Worm (Caenorhabditis elegans) whole organism, young adult: ENCODE results near the gene C49C3.15.

ENCODE experiments used
- D2030.7 ChIP-seq: fragments of 200-800 bp; sonication (Bioruptor generic); IDR thresholded peaks from 2 replicates; pipeline ENCODE4 v1.3.6; 2022; ENCODE audit warnings: missing genetic modification reagents, missing genetic modification characterization, missing compliant biosample characterization
- F23B12.7 ChIP-seq: sonication (generic microtip); optimal IDR thresholded peaks from 2 replicates; lab custom pipeline; 2017; ENCODE audit warnings: missing genetic modification characterization, mild to moderate bottlenecking, missing compliant biosample characterization, antibody characterized with exemption, moderate library complexity; ENCODE audit not compliant: insufficient read depth
- Y67H2A.10 ChIP-seq: fragments of 200-800 bp; sonication (Bioruptor generic); conservative IDR thresholded peaks from 2 replicates; pipeline ENCODE4 v1.3.6; 2022; ENCODE audit warnings: missing genetic modification reagents, missing genetic modification characterization, missing compliant biosample characterization
- akir-1 ChIP-seq: fragments of 200-800 bp; sonication (Bioruptor generic); optimal IDR thresholded peaks from 2 replicates; lab custom pipeline; 2018; ENCODE audit warnings: mild to moderate bottlenecking, missing genetic modification characterization, moderate library complexity, missing compliant biosample characterization
- dox-1 ChIP-seq: fragments of 200-800 bp; sonication (Bioruptor generic); IDR thresholded peaks from 2 replicates; pipeline ENCODE4 v1.3.6; 2022; ENCODE audit warnings: missing genetic modification reagents, missing genetic modification characterization, missing compliant biosample characterization
- efl-1 ChIP-seq: fragments of 150-350 bp; optimal IDR thresholded peaks from 2 replicates; lab custom pipeline; 2014; ENCODE audit warnings: missing biosample characterization, missing genetic modification reagents, missing genetic modification characterization
- fkh-3 ChIP-seq: sonication (generic microtip); optimal IDR thresholded peaks from 2 replicates; lab custom pipeline; 2016; ENCODE audit warnings: mild to moderate bottlenecking, missing genetic modification characterization, missing compliant biosample characterization
- hmg-1.2 ChIP-seq: fragments of 200-800 bp; sonication (Bioruptor generic); IDR thresholded peaks from 2 replicates; pipeline ENCODE4 v1.3.6; 2022; ENCODE audit warnings: missing genetic modification reagents, missing genetic modification characterization, missing compliant biosample characterization
- let-607 ChIP-seq, 2 experiments: fragments of 200-800 bp in 1 of 2; sonication (Bioruptor generic) in 1 of 2; sonication (generic microtip) in 1 of 2; optimal IDR thresholded peaks; 2 replicates each; lab custom pipeline; 2016 to 2018; ENCODE audit warnings: mild to moderate bottlenecking in 2 of 2, missing compliant biosample characterization in 2 of 2, missing genetic modification characterization in 2 of 2, moderate library complexity in 2 of 2, missing genotype in 1 of 2
- lsl-1 ChIP-seq: fragments of 200-800 bp; sonication (Bioruptor generic); optimal IDR thresholded peaks from 2 replicates; lab custom pipeline; 2018; ENCODE audit warnings: mild to moderate bottlenecking, missing genetic modification characterization, moderate library complexity, missing compliant biosample characterization
- madf-3 ChIP-seq: fragments of 200-800 bp; sonication (Bioruptor generic); IDR thresholded peaks from 2 replicates; pipeline ENCODE4 v1.3.6; 2022; ENCODE audit warnings: missing genetic modification reagents, missing genetic modification characterization, missing compliant biosample characterization
- madf-6 ChIP-seq: fragments of 200-800 bp; sonication (Bioruptor generic); IDR thresholded peaks from 2 replicates; pipeline ENCODE4 v1.3.6; 2022; ENCODE audit warnings: missing genetic modification reagents, missing genetic modification characterization, missing compliant biosample characterization
- madf-8 ChIP-seq: fragments of 200-800 bp; sonication (Bioruptor generic); conservative IDR thresholded peaks from 2 replicates; pipeline ENCODE4 v1.3.6; 2022; ENCODE audit warnings: missing genetic modification reagents, missing genetic modification characterization, missing compliant biosample characterization
- nhr-179 ChIP-seq: sonication (generic microtip); optimal IDR thresholded peaks from 2 replicates; lab custom pipeline; 2016; ENCODE audit warnings: mild to moderate bottlenecking, missing genetic modification characterization, missing compliant biosample characterization
- ztf-25 ChIP-seq: fragments of 200-800 bp; sonication (Bioruptor generic); IDR thresholded peaks from 2 replicates; pipeline ENCODE4 v1.3.6; 2022; ENCODE audit warnings: missing genetic modification reagents, missing genetic modification characterization, missing compliant biosample characterization
- ztf-28 ChIP-seq: fragments of 200-800 bp; sonication (Bioruptor generic); IDR thresholded peaks from 2 replicates; pipeline ENCODE4 v1.3.6; 2022; ENCODE audit warnings: missing genetic modification reagents, missing genetic modification characterization, missing compliant biosample characterization

Gene C49C3.15

ce11 chrIV:17382029-17382428 is 48.0 kb downstream of the C49C3.15 start, which contains the start of gene C30H6.8 (continued):
- TF ChIP-seq madf-3, result no peak
- TF ChIP-seq hmg-1.2 (GFP tag; lab: Robert Waterston, UW), result no peak
- no peak for TF ChIP-seq ztf-25 (GFP tag; lab: Robert Waterston, UW)
- TF ChIP-seq, all 124 proteins: peak for 0

DNA sequence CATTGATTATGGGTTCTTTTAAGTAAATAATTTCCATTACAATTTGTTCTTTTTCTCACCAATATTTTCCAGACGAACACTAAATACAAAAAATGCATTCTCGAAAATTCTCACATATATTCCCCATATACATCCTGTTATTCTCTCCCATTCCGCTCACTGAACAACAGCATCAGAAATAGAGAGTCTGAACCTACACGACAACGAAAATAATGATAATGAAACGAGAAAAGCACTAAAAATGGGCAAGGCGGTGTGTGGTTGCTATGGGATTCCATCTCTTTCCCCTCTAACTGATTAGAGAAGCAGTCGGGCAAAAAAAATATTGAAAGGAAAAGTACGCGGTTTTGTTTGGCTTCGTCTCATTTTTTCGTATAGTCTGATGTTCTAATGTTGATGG is 49.0 kb downstream of the C49C3.15 start, which contains the start of gene C30H6.12:
Gene C30H6.12, plus strand, starts transcription at position 301 of the 400 bp plus-strand sequence.
- TF ChIP-seq ztf-28 (GFP tag; lab: Robert Waterston, UW) (no peak), akir-1 (no peak), madf-8 (GFP tag; lab: Robert Waterston, UW) (no peak), efl-1 (GFP tag; lab: Kevin White, UChicago) (no peak), lsl-1 (GFP tag; lab: Kevin White, UChicago) (no peak), fkh-3 (no peak), let-607 (tag; optimal IDR thresholded peaks at IDR 0.05; lab: Kevin White, UChicago) (no peak), nhr-179 (no peak), madf-6 (GFP tag; lab: Robert Waterston, UW) (no peak), D2030.7 (GFP tag; lab: Robert Waterston, UW) (no peak), dox-1 (GFP tag; lab: Robert Waterston, UW) (no peak), Y67H2A.10 (GFP tag; lab: Robert Waterston, UW) (no peak), F23B12.7 (tag; lab: Kevin White, UChicago) (no peak)
